Worm (Caenorhabditis elegans): Measurements from ENCODE around the gene clec-32.

DNA sequence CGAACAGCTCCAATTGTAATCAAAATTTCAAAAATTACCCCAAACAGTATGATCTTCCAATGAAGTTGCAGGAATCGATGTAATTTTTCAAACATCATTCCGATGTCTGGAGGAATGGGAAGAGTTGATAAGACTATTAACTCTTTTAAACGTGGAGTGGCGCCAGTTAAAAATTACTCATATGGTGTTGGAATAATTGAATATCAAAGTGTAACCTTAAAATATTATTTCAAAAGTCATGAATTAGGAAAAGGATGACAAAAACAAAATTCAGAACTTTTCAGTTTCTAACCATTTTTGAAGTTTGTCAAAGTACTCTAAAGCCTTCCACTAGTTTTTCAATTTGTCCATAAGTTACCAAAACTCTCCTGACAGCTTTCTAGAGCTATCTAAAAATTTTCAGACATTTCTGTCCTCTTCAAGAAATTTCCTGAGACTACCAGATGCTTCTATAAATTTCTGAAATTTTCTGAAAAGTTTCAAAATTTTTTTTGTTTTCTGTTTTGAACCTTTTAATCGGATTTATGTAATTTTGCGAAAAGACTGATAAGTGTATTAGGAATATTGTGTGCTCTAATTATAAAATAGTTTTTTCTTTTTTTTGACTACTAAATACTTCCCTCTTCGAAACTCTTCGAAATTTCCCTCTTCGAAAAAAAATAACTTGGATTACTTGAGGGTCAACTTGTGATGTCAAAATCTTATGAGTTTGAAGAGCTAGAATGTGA is 7.5 kb downstream of the clec-32 start, which contains the start of the genes clec-35 and clec-27:
- TF ChIP-seq unc-39 (tag; optimal IDR thresholded peaks at IDR 0.05) (no peak), vab-7 (GFP tag; IDR thresholded peaks at IDR 0.05) (no peak), F37D6.2 (tag; optimal IDR thresholded peaks at IDR 0.05) (no peak)
